Worm (Caenorhabditis elegans): ENCODE results near the gene F25E2.2.

Gene F25E2.2

ce11 chrX:769550-769949 lies 41.0 kb downstream of the F25E2.2 start:
- no peak for TF ChIP-seq zag-1 (tag; optimal IDR thresholded peaks at IDR 0.05)
- no peak for TF ChIP-seq hmg-11 (tag; optimal IDR thresholded peaks at IDR 0.05)
- TF ChIP-seq egl-5 (tag; optimal IDR thresholded peaks at IDR 0.05): no peak
- TF ChIP-seq R02D3.7 (tag; optimal IDR thresholded peaks at IDR 0.05): no peak
- no peak for TF ChIP-seq nhr-12 (tag; optimal IDR thresholded peaks at IDR 0.05)
- TF ChIP-seq fkh-10 (GFP tag; optimal IDR thresholded peaks at IDR 0.05): no peak
- TF ChIP-seq lin-39 (tag; optimal IDR thresholded peaks at IDR 0.05): no peak
- TF ChIP-seq ZK546.5 (tag; optimal IDR thresholded peaks at IDR 0.05): no peak
- TF ChIP-seq lin-15B (tag; optimal IDR thresholded peaks at IDR 0.05): no peak
- TF ChIP-seq snpc-4 (tag; optimal IDR thresholded peaks at IDR 0.05): no peak
- no peak for TF ChIP-seq nhr-77 (tag; optimal IDR thresholded peaks at IDR 0.05)
- no peak for TF ChIP-seq unc-39 (tag; optimal IDR thresholded peaks at IDR 0.05)
- no peak for TF ChIP-seq nhr-23 (tag; optimal IDR thresholded peaks at IDR 0.05)

- TF ChIP-seq nhr-237 (tag; optimal IDR thresholded peaks at IDR 0.05) (no peak), elt-3 (tag; optimal IDR thresholded peaks at IDR 0.05) (peak in 2 of 3 experiments; percentile 66 to 74), pha-4 (tag; optimal IDR thresholded peaks at IDR 0.05) (peak; percentile 95), nhr-11 (tag; optimal IDR thresholded peaks at IDR 0.05) (no peak), R02D3.7 (tag; optimal IDR thresholded peaks at IDR 0.05) (peak; percentile 65), mml-1 (tag; optimal IDR thresholded peaks at IDR 0.05) (no peak), fkh-10 (GFP tag; optimal IDR thresholded peaks at IDR 0.05) (no peak), ceh-9 (tag; optimal IDR thresholded peaks at IDR 0.05) (no peak), zag-1 (tag; optimal IDR thresholded peaks at IDR 0.05) (no peak), ztf-4 (tag; optimal IDR thresholded peaks at IDR 0.05) (peak; percentile 22), jun-1 (tag; optimal IDR thresholded peaks at IDR 0.05) (peak; percentile 89), unc-39 (tag; optimal IDR thresholded peaks at IDR 0.05) (no peak), ZK546.5 (tag; optimal IDR thresholded peaks at IDR 0.05) (peak; percentile 53), daf-12 (tag; optimal IDR thresholded peaks at IDR 0.05) (no peak), nfya-1 (tag; optimal IDR thresholded peaks at IDR 0.05; ENCODE audit: insufficient read depth) (peak; percentile 98), ama-1 (optimal IDR thresholded peaks at IDR 0.05) (peak; percentile 20), fkh-2 (tag; optimal IDR thresholded peaks at IDR 0.05) (peak; percentile 16), nhr-67 (tag; optimal IDR thresholded peaks at IDR 0.05) (no peak), ceh-82 (tag; optimal IDR thresholded peaks at IDR 0.05) (no peak), snpc-4 (tag; optimal IDR thresholded peaks at IDR 0.05) (peak; percentile 91), eor-1 (tag; optimal IDR thresholded peaks at IDR 0.05) (no peak), hmg-11 (tag; optimal IDR thresholded peaks at IDR 0.05) (peak; percentile 99), egl-27 (tag; optimal IDR thresholded peaks at IDR 0.05) (peak; percentile 52), egl-5 (tag; optimal IDR thresholded peaks at IDR 0.05) (peak; percentile 90), lsy-12 (tag; optimal IDR thresholded peaks at IDR 0.05) (peak; percentile 85), unc-62 (GFP tag; optimal IDR thresholded peaks at IDR 0.05) (peak; percentile 71), nhr-77 (tag; optimal IDR thresholded peaks at IDR 0.05) (peak; percentile 33), nhr-25 (tag; optimal IDR thresholded peaks at IDR 0.05) (peak; percentile 98), nhr-12 (tag; optimal IDR thresholded peaks at IDR 0.05) (no peak), ceh-16 (tag; optimal IDR thresholded peaks at IDR 0.05) (no peak), lin-15B (tag; optimal IDR thresholded peaks at IDR 0.05) (peak; percentile 96), nhr-43 (tag; optimal IDR thresholded peaks at IDR 0.05; ENCODE audit: poor library complexity, severe bottlenecking) (peak; percentile 89), elt-1 (tag; optimal IDR thresholded peaks at IDR 0.05) (peak; percentile 55), nhr-28 (tag; optimal IDR thresholded peaks at IDR 0.05) (no peak), lin-39 (tag; optimal IDR thresholded peaks at IDR 0.05) (peak; percentile 99), skn-1 (tag; optimal IDR thresholded peaks at IDR 0.05) (peak; percentile 88), fos-1 (tag; optimal IDR thresholded peaks at IDR 0.05) (peak; percentile 84), mdl-1 (tag; optimal IDR thresholded peaks at IDR 0.05) (no peak), ztf-11 (tag; optimal IDR thresholded peaks at IDR 0.05) (no peak), pqm-1 (tag; optimal IDR thresholded peaks at IDR 0.05) (peak; percentile 64), elt-2 (tag; optimal IDR thresholded peaks at IDR 0.05) (peak; percentile 90), ceh-28 (tag; optimal IDR thresholded peaks at IDR 0.05) (peak; percentile 75), nhr-23 (tag; optimal IDR thresholded peaks at IDR 0.05) (peak; percentile 94), aly-2 (tag; optimal IDR thresholded peaks at IDR 0.05) (no peak), sea-2 (GFP tag; optimal IDR thresholded peaks at IDR 0.05) (no peak), nhr-76 (tag; optimal IDR thresholded peaks at IDR 0.05) (no peak), tbx-2 (tag; optimal IDR thresholded peaks at IDR 0.05) (peak; percentile 68)
These were observed 42.4 kb downstream of the F25E2.2 start, which contains the start of the genes trap-2 and ile-2 for ce11 chrX:768061-768646. Gene trap-2, minus strand, starts transcription at chrX:768069. Gene ile-2, plus strand, starts transcription at chrX:768596.

All from whole organism, L3 larva.